Worm (Caenorhabditis elegans) whole organism, midembryonic: ENCODE measurements around the gene F23A7.3.

Experiments
- T22C8.4 ChIP-seq: fragments of 200-800 bp; sonication (Bioruptor generic); IDR thresholded peaks from 2 replicates; pipeline ENCODE4 v1.3.6; 2022; ENCODE audit warnings: missing genetic modification characterization, missing compliant biosample characterization
- cog-1 ChIP-seq: sonication (generic microtip); optimal IDR thresholded peaks from 2 replicates; lab custom pipeline; 2016; ENCODE audit warnings: missing genetic modification characterization, missing compliant biosample characterization
- flt-1 ChIP-seq: fragments of 200-800 bp; sonication (Bioruptor generic); IDR thresholded peaks from 2 replicates; pipeline ENCODE4 v1.3.6; 2022; ENCODE audit warnings: missing genetic modification characterization, missing compliant biosample characterization
- klf-2 ChIP-seq: fragments of 200-800 bp; sonication (Bioruptor generic); conservative IDR thresholded peaks from 2 replicates; pipeline ENCODE4 v1.3.6; 2022; ENCODE audit warnings: missing genetic modification reagents, missing genetic modification characterization, missing compliant biosample characterization
- tab-1 ChIP-seq: fragments of 200-800 bp; sonication (Bioruptor generic); IDR thresholded peaks from 2 replicates; pipeline ENCODE4 v1.3.6; 2022; ENCODE audit warnings: missing genetic modification characterization, missing compliant biosample characterization
- ztf-23 ChIP-seq: fragments of 200-800 bp; sonication (Bioruptor generic); IDR thresholded peaks from 2 replicates; pipeline ENCODE4 v1.3.6; 2022; ENCODE audit warnings: missing genetic modification reagents, missing genetic modification characterization, missing compliant biosample characterization
- ztf-29 ChIP-seq: fragments of 200-800 bp; sonication (Bioruptor generic); IDR thresholded peaks from 2 replicates; pipeline ENCODE4 v1.3.6; 2022; ENCODE audit warnings: missing genetic modification reagents, missing genetic modification characterization, missing compliant biosample characterization

- no peak for TF ChIP-seq flt-1 (GFP tag; lab: Robert Waterston, UW)
- no peak for TF ChIP-seq ztf-23 (GFP tag; lab: Robert Waterston, UW)
- 0 out of 2 replicates have a peak, but pooled peaks have one; percentile 25 for TF ChIP-seq tab-1 (GFP tag; lab: Robert Waterston, UW)
- no peak for TF ChIP-seq T22C8.4 (GFP tag; lab: Robert Waterston, UW)
- no peak for TF ChIP-seq ztf-29
- no peak for TF ChIP-seq klf-2 (GFP tag; lab: Robert Waterston, UW)
- no peak for TF ChIP-seq cog-1
These were observed 23.3 kb downstream of the F23A7.3 start for ce11 chrX:16243129-16243528.
